Fruit fly (Drosophila melanogaster): ENCODE measurements around the gene hh.

Gene hh

dm6 chr3R:23189958-23190900 is 48.5 kb upstream of the hh start:
- TF ChIP-seq Hr78 (GFP tag; optimal IDR thresholded peaks at IDR 0.05) (no peak), Mio (GFP tag; optimal IDR thresholded peaks at IDR 0.05) (peak; percentile 7), psq (GFP tag; optimal IDR thresholded peaks at IDR 0.05) (peak; percentile 79), foxo (GFP tag; optimal IDR thresholded peaks at IDR 0.05) (peak; percentile 66 to 92), ey (GFP tag; optimal IDR thresholded peaks at IDR 0.05) (peak; percentile 91), HLH106 (tag; optimal IDR thresholded peaks at IDR 0.05) (peak; percentile 88), OdsH (GFP tag; optimal IDR thresholded peaks at IDR 0.05) (peak; percentile 87), pan (optimal IDR thresholded peaks at IDR 0.05) (no peak), CrebA (GFP tag; optimal IDR thresholded peaks at IDR 0.05; ENCODE audit: borderline replicate concordance) (no peak), Rel (GFP tag; optimal IDR thresholded peaks at IDR 0.05) (peak; percentile 79), Rel (tag; optimal IDR thresholded peaks at IDR 0.05) (peak; percentile 46), brk (GFP tag; optimal IDR thresholded peaks at IDR 0.05) (peak; percentile 63), woc (GFP tag; optimal IDR thresholded peaks at IDR 0.05) (peak; percentile 77), sv (GFP tag; optimal IDR thresholded peaks at IDR 0.05) (peak; percentile 44), CG9705 (GFP tag; optimal IDR thresholded peaks at IDR 0.05) (peak; percentile 72), dl (GFP tag; optimal IDR thresholded peaks at IDR 0.05; ENCODE audit: insufficient read depth in 1 of 2, partially characterized antibody in 2 of 2) (peak in 1 of 2 experiments; percentile 30), Dif (GFP tag; optimal IDR thresholded peaks at IDR 0.05; ENCODE audit: partially characterized antibody) (peak; percentile 50), fru (GFP tag; optimal IDR thresholded peaks at IDR 0.05) (peak; percentile 91), Dfd (GFP tag; optimal IDR thresholded peaks at IDR 0.05) (no peak), Hnf4 (GFP tag; optimal IDR thresholded peaks at IDR 0.05) (peak; percentile 87), br (GFP tag; optimal IDR thresholded peaks at IDR 0.05) (peak; percentile 93), Myc (optimal IDR thresholded peaks at IDR 0.05) (no peak), sage (GFP tag; optimal IDR thresholded peaks at IDR 0.05) (peak; percentile 81), Sp1 (GFP tag; optimal IDR thresholded peaks at IDR 0.05) (peak; percentile 86), usp (GFP tag; optimal IDR thresholded peaks at IDR 0.05) (no peak), dsf (GFP tag; optimal IDR thresholded peaks at IDR 0.05; ENCODE audit: borderline replicate concordance) (peak; percentile 55), tai (GFP tag; optimal IDR thresholded peaks at IDR 0.05) (peak; percentile 85), Hr83 (GFP tag; optimal IDR thresholded peaks at IDR 0.05; ENCODE audit: poor library complexity, severe bottlenecking) (peak; percentile 5), jim (GFP tag; optimal IDR thresholded peaks at IDR 0.05) (no peak), rgr (GFP tag; optimal IDR thresholded peaks at IDR 0.05) (peak; percentile 92), Jra (GFP tag; optimal IDR thresholded peaks at IDR 0.05) (peak; percentile 56), N (GFP tag; optimal IDR thresholded peaks at IDR 0.05) (no peak), GATAd (GFP tag; optimal IDR thresholded peaks at IDR 0.05) (no peak), lola (GFP tag; optimal IDR thresholded peaks at IDR 0.05) (no peak), dmrt93B (GFP tag; optimal IDR thresholded peaks at IDR 0.05) (peak; percentile 67), h (GFP tag; optimal IDR thresholded peaks at IDR 0.05) (peak; percentile 93), CG32264 (GFP tag; optimal IDR thresholded peaks at IDR 0.05) (peak; percentile 84), Vsx2 (GFP tag; optimal IDR thresholded peaks at IDR 0.05; ENCODE audit: partially characterized antibody) (peak; percentile 29), Abd-B (GFP tag; optimal IDR thresholded peaks at IDR 0.05) (no peak)

All from whole organism, wandering third instar larva.